Worm (Caenorhabditis elegans) whole organism, late embryonic: ENCODE data around the gene B0244.10.

Source experiments
- ama-1 ChIP-seq: fragments of 150-350 bp; optimal IDR thresholded peaks from 2 replicates; lab custom pipeline; 2014
- dve-1 ChIP-seq: sonication (generic microtip); optimal IDR thresholded peaks from 2 replicates; lab custom pipeline; 2017; ENCODE audit warnings: antibody characterized with exemption, mild to moderate bottlenecking, missing genetic modification characterization, missing compliant biosample characterization
- elt-2 ChIP-seq: sonication (generic microtip); optimal IDR thresholded peaks from 2 replicates; lab custom pipeline; 2016; ENCODE audit warnings: missing genetic modification reagents, missing genetic modification characterization, missing compliant biosample characterization
- ets-4 ChIP-seq: sonication (generic microtip); optimal IDR thresholded peaks from 2 replicates; lab custom pipeline; 2016; ENCODE audit warnings: missing genetic modification characterization, missing compliant biosample characterization
- pag-3 ChIP-seq: sonication (generic microtip); optimal IDR thresholded peaks from 2 replicates; lab custom pipeline; 2016; ENCODE audit warnings: missing compliant biosample characterization, missing genetic modification characterization, borderline replicate concordance
- sox-4 ChIP-seq: sonication (generic microtip); optimal IDR thresholded peaks from 2 replicates; lab custom pipeline; 2017; ENCODE audit warnings: mild to moderate bottlenecking, missing genetic modification characterization, inconsistent platforms, missing compliant biosample characterization
- tbx-2 ChIP-seq: sonication (generic microtip); optimal IDR thresholded peaks from 2 replicates; lab custom pipeline; 2016; ENCODE audit warnings: missing genetic modification characterization, missing compliant biosample characterization

- TF ChIP-seq pag-3 (tag; lab: Kevin White, UChicago) (no peak), elt-2 (tag; lab: Kevin White, UChicago) (no peak), dve-1 (no peak), tbx-2 (tag; lab: Kevin White, UChicago) (no peak), sox-4 (tag; lab: Kevin White, UChicago) (no peak), ets-4 (no peak), ama-1 (lab: Kevin White, UChicago) (no peak)
Observed at ce11 chrIII:5691826-5692225, 43.1 kb upstream of the B0244.10 start.
